Worm (Caenorhabditis elegans): ENCODE measurements around the gene Y61A9LA.4.

The Y61A9LA.4 gene

DNA sequence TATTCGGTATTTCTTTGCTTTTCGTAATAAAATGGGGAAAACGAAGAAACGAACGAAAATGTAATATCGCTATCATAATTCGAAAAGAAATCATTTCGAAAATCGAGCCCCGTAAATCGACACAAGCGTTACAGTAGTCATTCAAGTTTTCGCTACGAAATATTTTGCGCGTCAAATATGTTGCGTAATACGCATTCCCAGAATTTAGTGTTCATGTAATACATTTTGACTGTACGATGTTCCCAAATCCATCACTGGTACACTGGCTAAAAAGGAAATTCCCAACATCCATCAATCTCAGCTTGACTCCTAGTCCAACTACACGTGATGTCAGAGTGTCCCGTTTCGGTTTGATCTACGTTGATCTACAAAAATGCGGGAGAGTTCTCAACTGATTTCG, 32.6 kb upstream of the Y61A9LA.4 start:
- TF ChIP-seq efl-1 (optimal IDR thresholded peaks at IDR 0.05): no peak
- TF ChIP-seq efl-1 (GFP tag; optimal IDR thresholded peaks at IDR 0.05 in 1 of 2): peak in 1 of 2 experiments; percentile 54
- no peak for TF ChIP-seq ceh-8 (GFP tag; optimal IDR thresholded peaks at IDR 0.05)

DNA sequence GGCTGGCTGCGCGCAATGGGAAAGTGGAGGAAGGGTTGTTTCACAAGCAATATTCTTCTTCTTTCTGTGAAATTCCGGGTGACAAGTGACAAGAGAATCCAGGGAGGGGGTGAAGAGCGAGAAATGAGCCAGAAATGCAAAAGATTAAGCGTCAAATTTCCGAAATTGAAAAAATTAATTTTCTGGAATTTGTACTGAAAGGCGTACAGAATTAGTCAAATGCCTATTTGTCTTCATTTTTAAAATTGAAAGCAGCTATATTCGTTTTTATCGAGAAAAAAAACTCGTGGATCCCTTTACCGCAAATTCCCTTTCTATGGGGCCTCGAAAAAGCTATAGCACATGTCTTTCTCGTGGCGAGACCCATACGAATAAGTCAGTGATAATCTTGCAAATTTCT, 24.8 kb upstream of the Y61A9LA.4 start:
- TF ChIP-seq fos-1 (tag; optimal IDR thresholded peaks at IDR 0.05): no peak
- no peak for TF ChIP-seq Y116A8C.19 (tag; optimal IDR thresholded peaks at IDR 0.05; ENCODE audit: borderline replicate concordance)

DNA sequence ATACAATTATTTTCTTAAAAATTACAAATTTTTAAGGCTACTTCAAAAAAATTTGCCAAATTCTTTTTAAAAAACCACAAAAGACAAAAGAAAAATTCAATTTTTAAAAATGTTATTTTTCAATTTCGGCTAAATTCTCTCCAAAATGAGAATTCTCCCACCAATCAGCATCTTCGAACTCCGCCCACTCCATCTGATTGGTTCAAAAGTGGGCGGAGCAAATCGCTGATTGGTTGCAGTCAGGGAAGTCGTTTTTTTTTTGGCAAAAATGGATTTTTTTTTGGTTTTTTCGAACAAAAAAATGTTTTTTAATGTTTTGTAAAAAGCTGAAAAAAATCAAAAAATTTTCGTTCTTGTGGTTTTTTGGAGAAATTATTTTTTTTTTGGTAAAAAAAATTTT, 20.7 kb upstream of the Y61A9LA.4 start:
- TF ChIP-seq ama-1 (optimal IDR thresholded peaks at IDR 0.05) (no peak), C34B4.2 (tag; optimal IDR thresholded peaks at IDR 0.05) (no peak)

DNA sequence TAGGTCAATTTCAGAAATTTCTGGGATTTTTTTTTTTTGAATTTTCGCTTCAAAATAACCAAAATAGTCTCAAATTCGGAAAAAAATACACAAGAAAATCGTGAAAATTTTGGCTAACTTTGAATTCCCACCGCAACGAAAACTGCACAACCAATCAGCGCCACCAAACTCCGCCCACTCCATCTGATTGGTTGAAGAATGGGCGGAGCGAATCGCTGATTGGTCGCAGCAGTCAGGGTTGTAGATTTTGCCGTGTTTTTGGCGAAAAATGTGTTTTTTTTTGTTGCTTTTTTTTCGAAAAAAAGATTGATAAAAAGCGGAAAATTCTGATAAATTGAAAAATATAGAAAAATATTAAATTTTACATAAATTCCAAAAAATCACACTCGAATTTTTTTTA, 13.7 kb upstream of the Y61A9LA.4 start:
- TF ChIP-seq efl-1 (optimal IDR thresholded peaks at IDR 0.05) (no peak), efl-1 (GFP tag; optimal IDR thresholded peaks at IDR 0.05 in 1 of 2) (peak in 1 of 2 experiments; percentile 5), fkh-10 (GFP tag; optimal IDR thresholded peaks at IDR 0.05) (no peak)

DNA sequence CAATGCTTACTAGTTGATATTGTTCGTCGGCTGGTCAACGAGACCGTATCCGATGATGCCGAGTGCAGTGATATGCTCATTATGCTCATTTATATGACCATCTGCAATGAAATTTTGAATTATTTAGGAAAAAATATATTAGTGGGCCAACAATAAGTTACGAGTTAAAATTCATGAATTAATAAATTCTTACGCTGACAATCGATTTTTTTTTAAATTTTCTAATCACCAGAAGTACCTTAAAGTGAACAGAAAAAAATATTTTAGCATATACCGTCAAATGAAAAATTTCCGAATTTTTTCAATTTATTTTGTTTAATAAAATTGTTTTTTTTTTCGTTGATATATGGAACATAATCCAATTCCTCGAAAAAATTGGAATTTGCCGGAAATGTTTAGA, 11.3 kb upstream of the Y61A9LA.4 start, which contains the start of gene sos-1:
Gene sos-1 (minus strand): TSS at position 101 of the 400 bp plus-strand sequence.
- no peak for TF ChIP-seq jun-1 (tag; optimal IDR thresholded peaks at IDR 0.05)
- TF ChIP-seq mef-2 (tag; optimal IDR thresholded peaks at IDR 0.05): no peak
- TF ChIP-seq unc-130 (tag; optimal IDR thresholded peaks at IDR 0.05): no peak
- no peak for TF ChIP-seq nhr-11 (tag; optimal IDR thresholded peaks at IDR 0.05)
- TF ChIP-seq lin-13 (GFP tag; optimal IDR thresholded peaks at IDR 0.05): no peak
- no peak for TF ChIP-seq swsn-7 (tag; optimal IDR thresholded peaks at IDR 0.05)
- TF ChIP-seq dpl-1 (GFP tag; optimal IDR thresholded peaks at IDR 0.05): no peak
- no peak for TF ChIP-seq mep-1 (tag; optimal IDR thresholded peaks at IDR 0.05)
- TF ChIP-seq F16B12.6 (tag; optimal IDR thresholded peaks at IDR 0.05): no peak

DNA sequence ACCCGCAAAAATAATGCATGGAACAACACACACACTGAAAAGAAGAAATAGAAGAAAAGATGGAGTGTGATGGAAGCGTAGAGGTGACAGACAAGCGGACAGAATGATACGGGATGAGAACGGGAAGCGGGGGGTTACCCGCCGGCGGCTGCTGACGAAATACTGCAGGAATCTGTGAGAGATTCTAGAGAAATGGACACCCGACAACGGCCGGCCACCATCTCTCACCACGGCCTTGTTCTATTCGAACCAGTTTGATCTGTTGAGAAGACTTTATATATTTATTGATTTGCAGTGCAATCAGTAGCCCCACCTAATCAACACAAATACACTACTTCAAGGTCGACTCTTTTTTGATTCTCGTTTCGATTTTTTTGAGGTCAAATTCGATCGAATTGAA, 10.1 kb upstream of the Y61A9LA.4 start:
- TF ChIP-seq nhr-85 (tag): peak; percentile 90
- TF ChIP-seq vab-15 (tag; optimal IDR thresholded peaks at IDR 0.05): no peak
- TF ChIP-seq nhr-11 (tag; optimal IDR thresholded peaks at IDR 0.05): no peak
- no peak for TF ChIP-seq mab-9 (GFP tag; IDR thresholded peaks at IDR 0.05)
- TF ChIP-seq C16A3.4 (tag; optimal IDR thresholded peaks at IDR 0.05): no peak
- TF ChIP-seq irx-1 (tag; optimal IDR thresholded peaks at IDR 0.05): peak; percentile 12
- TF ChIP-seq mdl-1 (tag; optimal IDR thresholded peaks at IDR 0.05): peak in 1 of 2 experiments; percentile 49
- TF ChIP-seq grh-1 (GFP tag; IDR thresholded peaks at IDR 0.05): peak; percentile 47; the same call in 1 of the 2 replicates
- TF ChIP-seq C04F5.9 (tag; optimal IDR thresholded peaks at IDR 0.05): no peak
- peak; percentile 23 to 55 for TF ChIP-seq lsy-2 (tag; optimal IDR thresholded peaks at IDR 0.05)
- peak; percentile 91 for TF ChIP-seq lin-14 (GFP tag; optimal IDR thresholded peaks at IDR 0.05)
- TF ChIP-seq skn-1 (tag; optimal IDR thresholded peaks at IDR 0.05): peak; percentile 39
- TF ChIP-seq isw-1 (GFP tag; IDR thresholded peaks at IDR 0.05): no peak
- TF ChIP-seq mep-1 (tag; optimal IDR thresholded peaks at IDR 0.05): peak; percentile 32
- TF ChIP-seq dpl-1 (GFP tag; optimal IDR thresholded peaks at IDR 0.05): peak in 1 of 3 experiments; percentile 11
- peak; percentile 66 for TF ChIP-seq nhr-71 (tag; optimal IDR thresholded peaks at IDR 0.05)
- peak; percentile 41 for TF ChIP-seq blmp-1 (tag; optimal IDR thresholded peaks at IDR 0.05)
- peak; percentile 12 to 46 for TF ChIP-seq lin-35 (GFP tag; optimal IDR thresholded peaks at IDR 0.05)
- no peak for TF ChIP-seq lin-39 (tag; optimal IDR thresholded peaks at IDR 0.05)
- peak; percentile 27 for TF ChIP-seq nhr-47 (tag; optimal IDR thresholded peaks at IDR 0.05)
- TF ChIP-seq nhr-90 (tag; optimal IDR thresholded peaks at IDR 0.05; ENCODE audit: poor library complexity): peak; percentile 58
- TF ChIP-seq ztf-11 (tag; optimal IDR thresholded peaks at IDR 0.05): no peak
- TF ChIP-seq efl-1 (optimal IDR thresholded peaks at IDR 0.05): peak in 1 of 2 experiments; percentile 18
- no peak for TF ChIP-seq efl-1 (GFP tag; optimal IDR thresholded peaks at IDR 0.05 in 1 of 2)
- TF ChIP-seq ceh-82 (tag; optimal IDR thresholded peaks at IDR 0.05): peak in 1 of 3 experiments; percentile 13
- TF ChIP-seq snu-23 (GFP tag; optimal IDR thresholded peaks at IDR 0.05): peak; percentile 79
- TF ChIP-seq ama-1 (optimal IDR thresholded peaks at IDR 0.05): no peak
- peak; percentile 72 for TF ChIP-seq nhr-20 (tag; optimal IDR thresholded peaks at IDR 0.05)
- peak in 2 of 6 experiments; percentile 33 to 51 for TF ChIP-seq elt-3 (tag; optimal IDR thresholded peaks at IDR 0.05)
- TF ChIP-seq tbx-2 (tag; optimal IDR thresholded peaks at IDR 0.05): peak; percentile 23
